Fruit fly (Drosophila melanogaster): ENCODE measurements around the gene GCS1.

dm6 chrX:11382588-11382987 is 34.8 kb upstream of the GCS1 start:
- TF ChIP-seq Dll (optimal IDR thresholded peaks at IDR 0.05) (no peak), EcR (GFP tag; optimal IDR thresholded peaks at IDR 0.05) (no peak), pan (optimal IDR thresholded peaks at IDR 0.05) (no peak)

Data from whole organism.